Fruit fly (Drosophila melanogaster): ENCODE data around the gene CG17440.

The CG17440 gene

dm6 chrX:9243417-9243884, 26.3 kb downstream of the CG17440 start, which contains the start of the genes mxc and Larp7 (continued):
- TF ChIP-seq otp (GFP tag; IDR thresholded peaks at IDR 0.05) (no peak), Sin3A (optimal IDR thresholded peaks at IDR 0.05) (peak; percentile 98), phol (tag; optimal IDR thresholded peaks at IDR 0.05) (peak; percentile 70), CG6791 (GFP tag; IDR thresholded peaks at IDR 0.05; ENCODE audit: partially characterized antibody) (peak; percentile 70; the same call in 2 of the 3 replicates), al (GFP tag; IDR thresholded peaks at IDR 0.05) (peak; percentile 44), Eip74EF (GFP tag; optimal IDR thresholded peaks at IDR 0.05) (no peak), CG1647 (GFP tag; optimal IDR thresholded peaks at IDR 0.05) (peak; percentile 21), crp (GFP tag; optimal IDR thresholded peaks at IDR 0.05) (peak in 1 of 2 experiments; percentile 57), CG7271 (tag; optimal IDR thresholded peaks at IDR 0.05) (no peak), CG8290 (GFP tag; optimal IDR thresholded peaks at IDR 0.05) (peak; percentile 3), CG8290 (tag; optimal IDR thresholded peaks at IDR 0.05) (no peak), pzg (GFP tag; optimal IDR thresholded peaks at IDR 0.05) (peak; percentile 65), CG13624 (GFP tag; optimal IDR thresholded peaks at IDR 0.05) (peak; percentile 70), Abd-B (GFP tag; optimal IDR thresholded peaks at IDR 0.05) (peak; percentile 66), Dek (tag; optimal IDR thresholded peaks at IDR 0.05) (no peak), CG7963 (GFP tag; IDR thresholded peaks at IDR 0.05; ENCODE audit: partially characterized antibody) (no peak), CG9932 (GFP tag; IDR thresholded peaks at IDR 0.05) (peak; percentile 80), zf30C (GFP tag; optimal IDR thresholded peaks at IDR 0.05) (no peak), wor (GFP tag; IDR thresholded peaks at IDR 0.05) (peak; percentile 39; the same call in 1 of the 2 replicates), Pdp1 (GFP tag; optimal IDR thresholded peaks at IDR 0.05) (peak; percentile 64 to 73), CG9876 (GFP tag; optimal IDR thresholded peaks at IDR 0.05) (peak; percentile 39), br (optimal IDR thresholded peaks at IDR 0.05) (no peak), CG9437 (GFP tag; optimal IDR thresholded peaks at IDR 0.05) (peak; percentile 44), CG16815 (GFP tag; optimal IDR thresholded peaks at IDR 0.05) (no peak), gce (GFP tag; IDR thresholded peaks at IDR 0.05) (no peak), CG8281 (tag; optimal IDR thresholded peaks at IDR 0.05) (no peak), Med (GFP tag) (peak; percentile 93), CG17829 (tag; optimal IDR thresholded peaks at IDR 0.05) (peak; percentile 59), prd (optimal IDR thresholded peaks at IDR 0.05) (no peak), prd (GFP tag; IDR thresholded peaks at IDR 0.05) (peak; percentile 73; the same call in 2 of the 3 replicates), CG1792 (GFP tag; optimal IDR thresholded peaks at IDR 0.05) (peak; percentile 43), CG12659 (GFP tag; optimal IDR thresholded peaks at IDR 0.05) (peak; percentile 69), inv (GFP tag; IDR thresholded peaks at IDR 0.05; ENCODE audit: partially characterized antibody) (peak; percentile 88), HmgZ (tag; optimal IDR thresholded peaks at IDR 0.05) (peak; percentile 77), trh (GFP tag; optimal IDR thresholded peaks at IDR 0.05) (no peak), CG34422 (GFP tag; IDR thresholded peaks at IDR 0.05) (no peak), Poxn (GFP tag; IDR thresholded peaks at IDR 0.05) (no peak), CG12219 (GFP tag; optimal IDR thresholded peaks at IDR 0.05) (no peak), TFAM (GFP tag; optimal IDR thresholded peaks at IDR 0.05) (no peak), Chrac-16 (GFP tag; optimal IDR thresholded peaks at IDR 0.05) (peak; percentile 67), peb (GFP tag; IDR thresholded peaks at IDR 0.05) (no peak), D19A (tag; optimal IDR thresholded peaks at IDR 0.05) (no peak), vfl (GFP tag; optimal IDR thresholded peaks at IDR 0.05) (peak; percentile 47), E2f1 (GFP tag; IDR thresholded peaks at IDR 0.05) (peak; percentile 72), CG17912 (GFP tag; optimal IDR thresholded peaks at IDR 0.05) (peak; percentile 4), Dfd (GFP tag; optimal IDR thresholded peaks at IDR 0.05) (no peak), CG9797 (GFP tag; optimal IDR thresholded peaks at IDR 0.05) (peak; percentile 53), zfh1 (GFP tag; IDR thresholded peaks at IDR 0.05) (no peak), D19B (GFP tag; optimal IDR thresholded peaks at IDR 0.05) (no peak), CG8478 (optimal IDR thresholded peaks at IDR 0.05) (no peak), chif (GFP tag; optimal IDR thresholded peaks at IDR 0.05) (peak; percentile 51 to 67), klu (GFP tag; IDR thresholded peaks at IDR 0.05) (peak; percentile 45; the same call in 1 of the 2 replicates)
